Fruit fly (Drosophila melanogaster) whole organism, embryonic: ENCODE measurements around the gene heix.

Source experiments
- Atf-2 ChIP-seq: fragments of 200-800 bp; sonication (Bioruptor generic); optimal IDR thresholded peaks from 2 replicates; lab custom pipeline; 2016; ENCODE audit warnings: missing biosample characterization, missing genetic modification characterization
- BEAF-32 ChIP-seq: fragments of 200-800 bp; sonication (Bioruptor generic); optimal IDR thresholded peaks from 3 replicates; lab custom pipeline; 2017; ENCODE audit warnings: missing biosample characterization, missing genetic modification characterization, mild to moderate bottlenecking, moderate library complexity, missing genetic modification reagents
- CG10209 ChIP-seq: fragments of 200-800 bp; sonication (Bioruptor generic); optimal IDR thresholded peaks from 3 replicates; lab custom pipeline; 2017; ENCODE audit warnings: missing biosample characterization, mild to moderate bottlenecking, missing genetic modification characterization, missing genetic modification reagents
- CG10543 ChIP-seq: fragments of 200-800 bp; sonication (Bioruptor generic); optimal IDR thresholded peaks from 3 replicates; lab custom pipeline; 2017; ENCODE audit warnings: missing biosample characterization, mild to moderate bottlenecking, missing genetic modification characterization, moderate library complexity
- CG11398 ChIP-seq: fragments of 200-800 bp; sonication (Bioruptor generic); optimal IDR thresholded peaks from 2 replicates; lab custom pipeline; 2016; ENCODE audit warnings: missing biosample characterization, missing genetic modification characterization
- CG11696 ChIP-seq: fragments of 200-800 bp; sonication (Bioruptor generic); IDR thresholded peaks from 2 replicates; pipeline ENCODE4 v1.3.6; 2022; ENCODE audit warnings: missing biosample characterization, missing genetic modification characterization
- CG12659 ChIP-seq: fragments of 200-800 bp; sonication (Bioruptor generic); optimal IDR thresholded peaks from 3 replicates; lab custom pipeline; 2017; ENCODE audit warnings: mild to moderate bottlenecking, missing biosample characterization, missing genetic modification reagents, missing genetic modification characterization
- CG13123 ChIP-seq: fragments of 200-800 bp; sonication (Bioruptor generic); optimal IDR thresholded peaks from 2 replicates; lab custom pipeline; 2016; ENCODE audit warnings: missing biosample characterization, missing genetic modification characterization
- CG15011 ChIP-seq: fragments of 200-800 bp; sonication (Bioruptor generic); optimal IDR thresholded peaks from 3 replicates; lab custom pipeline; 2018; ENCODE audit warnings: missing biosample characterization, mild to moderate bottlenecking, missing genetic modification characterization
- CG15696 ChIP-seq: fragments of 200-800 bp; sonication (Bioruptor generic); optimal IDR thresholded peaks from 2 replicates; lab custom pipeline; 2019; ENCODE audit warnings: missing biosample characterization, mild to moderate bottlenecking, missing genetic modification characterization, moderate library complexity
- CG16813 ChIP-seq: fragments of 200-800 bp; sonication (Bioruptor generic); IDR thresholded peaks from 3 replicates; pipeline ENCODE4 v1.3.6; 2022; ENCODE audit warnings: missing biosample characterization, missing genetic modification characterization; ENCODE audit not compliant: partially characterized antibody
- CG17328 ChIP-seq: fragments of 200-800 bp; sonication (Bioruptor generic); IDR thresholded peaks from 2 replicates; pipeline ENCODE4 v1.3.6; 2022; ENCODE audit warnings: missing biosample characterization, missing genetic modification characterization
- CG18619 ChIP-seq: fragments of 200-800 bp; sonication (Bioruptor generic); optimal IDR thresholded peaks from 3 replicates; lab custom pipeline; 2017; ENCODE audit warnings: missing biosample characterization, mild to moderate bottlenecking, missing genetic modification characterization
- CG30403 ChIP-seq: fragments of 200-800 bp; sonication (Bioruptor generic); optimal IDR thresholded peaks from 3 replicates; lab custom pipeline; 2016; ENCODE audit warnings: missing biosample characterization, missing genetic modification characterization
- CG3065 ChIP-seq: fragments of 200-800 bp; sonication (Bioruptor generic); optimal IDR thresholded peaks from 2 replicates; lab custom pipeline; 2016; ENCODE audit warnings: missing biosample characterization, missing genetic modification characterization
- CG4730 ChIP-seq: fragments of 200-800 bp; sonication (Bioruptor generic); IDR thresholded peaks from 2 replicates; pipeline ENCODE4 v1.3.6; 2022; ENCODE audit warnings: missing biosample characterization, missing genetic modification characterization
- CG6854 ChIP-seq: fragments of 200-800 bp; sonication (Bioruptor generic); optimal IDR thresholded peaks from 3 replicates; lab custom pipeline; 2017; ENCODE audit warnings: missing biosample characterization, mild to moderate bottlenecking, missing genetic modification characterization
- CG8290 ChIP-seq, 3 experiments: fragments of 200-800 bp; sonication (Bioruptor generic); optimal IDR thresholded peaks; 2 replicates each; lab custom pipeline; 2016 to 2019; ENCODE audit warnings: missing biosample characterization in 3 of 3, missing genetic modification characterization in 3 of 3, mild to moderate bottlenecking in 2 of 3, moderate library complexity in 1 of 3
- Doc2 ChIP-seq: fragments of 200-800 bp; sonication (Bioruptor generic); IDR thresholded peaks from 2 replicates; pipeline ENCODE4 v1.3.6; 2022; ENCODE audit warnings: missing biosample characterization, missing genetic modification characterization
- Hey ChIP-seq: fragments of 200-800 bp; sonication (Bioruptor generic); optimal IDR thresholded peaks from 3 replicates; lab custom pipeline; 2018; ENCODE audit warnings: missing biosample characterization, mild to moderate bottlenecking, missing genetic modification characterization
- Neu2 ChIP-seq: fragments of 200-800 bp; sonication (Bioruptor generic); optimal IDR thresholded peaks from 3 replicates; lab custom pipeline; 2016; ENCODE audit warnings: missing biosample characterization, missing genetic modification characterization, borderline replicate concordance
- Ravus ChIP-seq: fragments of 200-800 bp; sonication (Bioruptor generic); IDR thresholded peaks from 2 replicates; pipeline ENCODE4 v1.3.6; 2022; ENCODE audit warnings: missing biosample characterization, missing genetic modification characterization
- Rfx ChIP-seq: fragments of 200-800 bp; sonication (Bioruptor generic); IDR thresholded peaks from 2 replicates; pipeline ENCODE4 v1.3.6; 2022; ENCODE audit warnings: missing biosample characterization, missing genetic modification characterization
- Sox102F ChIP-seq: fragments of 200-800 bp; sonication (Bioruptor generic); optimal IDR thresholded peaks from 2 replicates; lab custom pipeline; 2018; ENCODE audit warnings: missing biosample characterization, mild to moderate bottlenecking, missing genetic modification characterization, moderate library complexity
- Ssrp ChIP-seq: fragments of 200-800 bp; sonication (Bioruptor generic); optimal IDR thresholded peaks from 2 replicates; lab custom pipeline; 2018; ENCODE audit warnings: missing biosample characterization, mild to moderate bottlenecking, missing genetic modification characterization, moderate library complexity
- bigmax ChIP-seq: fragments of 200-800 bp; sonication (Bioruptor generic); optimal IDR thresholded peaks from 2 replicates; lab custom pipeline; 2018; ENCODE audit warnings: missing biosample characterization, mild to moderate bottlenecking, missing genetic modification characterization
- bsh ChIP-seq, 2 experiments: fragments of 200-800 bp; sonication (Bioruptor generic); optimal IDR thresholded peaks; 2 replicates each; lab custom pipeline; 2017 to 2018; ENCODE audit warnings: mild to moderate bottlenecking in 2 of 2, missing biosample characterization in 2 of 2, missing genetic modification characterization in 2 of 2, moderate library complexity in 1 of 2
- chn ChIP-seq: fragments of 200-800 bp; sonication (Bioruptor generic); optimal IDR thresholded peaks from 2 replicates; lab custom pipeline; 2016; ENCODE audit warnings: missing biosample characterization, missing genetic modification characterization
- crc ChIP-seq: fragments of 200-800 bp; sonication (Bioruptor generic); optimal IDR thresholded peaks from 2 replicates; lab custom pipeline; 2016; ENCODE audit warnings: missing biosample characterization, missing genetic modification characterization
- dm ChIP-seq: fragments of 200-800 bp; sonication (Bioruptor generic); optimal IDR thresholded peaks from 3 replicates; lab custom pipeline; 2016; ENCODE audit warnings: missing biosample characterization, missing genetic modification characterization
- fd102C ChIP-seq: fragments of 200-800 bp; sonication (Bioruptor generic); optimal IDR thresholded peaks from 2 replicates; lab custom pipeline; 2018; ENCODE audit warnings: missing biosample characterization, mild to moderate bottlenecking, missing genetic modification characterization, moderate library complexity
- fd3F ChIP-seq: fragments of 200-800 bp; sonication (Bioruptor generic); optimal IDR thresholded peaks from 2 replicates; lab custom pipeline; 2018; ENCODE audit warnings: missing biosample characterization, mild to moderate bottlenecking, missing genetic modification characterization, moderate library complexity
- fru ChIP-seq: fragments of >200 bp; optimal IDR thresholded peaks from 2 replicates; lab custom pipeline; 2017
- gsb-n ChIP-seq: fragments of 200-800 bp; sonication (Bioruptor generic); optimal IDR thresholded peaks from 3 replicates; lab custom pipeline; 2018; ENCODE audit warnings: missing biosample characterization, mild to moderate bottlenecking, missing genetic modification characterization
- gt ChIP-seq: fragments of 200-800 bp; sonication (Bioruptor generic); IDR thresholded peaks from 2 replicates; pipeline ENCODE4 v1.3.6; 2022; ENCODE audit warnings: missing biosample characterization, missing genetic modification characterization
- hkb ChIP-seq, 2 experiments: fragments of 200-800 bp in 1 of 2; fragments of >200 bp in 1 of 2; sonication (Bioruptor generic) in 1 of 2; IDR thresholded peaks in 1 of 2; optimal IDR thresholded peaks in 1 of 2; 2 replicates each; pipeline versions ENCODE4 v1.3.6 to Lab custom; 2017 to 2022; ENCODE audit warnings: missing biosample characterization in 1 of 2, missing genetic modification characterization in 1 of 2
- hth ChIP-seq: fragments of >200 bp; optimal IDR thresholded peaks from 2 replicates; lab custom pipeline; 2017; ENCODE audit warnings: inconsistent platforms
- insv ChIP-seq, 2 experiments: fragments of 200-800 bp; sonication (Bioruptor generic); optimal IDR thresholded peaks; 3 replicates each; lab custom pipeline; 2016 to 2018; ENCODE audit warnings: missing biosample characterization in 2 of 2, missing genetic modification characterization in 2 of 2
- jumu ChIP-seq: fragments of 200-800 bp; sonication (Bioruptor generic); optimal IDR thresholded peaks from 3 replicates; lab custom pipeline; 2016; ENCODE audit warnings: missing biosample characterization, missing genetic modification characterization
- lbe ChIP-seq: fragments of 200-800 bp; sonication (Bioruptor generic); optimal IDR thresholded peaks from 2 replicates; lab custom pipeline; 2016; ENCODE audit warnings: missing biosample characterization, mild to moderate bottlenecking, missing genetic modification characterization
- lilli ChIP-seq: fragments of 200-800 bp; sonication (Bioruptor generic); optimal IDR thresholded peaks from 3 replicates; lab custom pipeline; 2016; ENCODE audit warnings: missing biosample characterization, missing genetic modification characterization
- mirr ChIP-seq: fragments of 200-800 bp; sonication (Bioruptor generic); optimal IDR thresholded peaks from 3 replicates; lab custom pipeline; 2018; ENCODE audit warnings: missing biosample characterization, mild to moderate bottlenecking, missing genetic modification characterization
- salm ChIP-seq: fragments of 200-800 bp; sonication (Bioruptor generic); optimal IDR thresholded peaks from 2 replicates; lab custom pipeline; 2018; ENCODE audit warnings: missing biosample characterization, mild to moderate bottlenecking, missing genetic modification characterization
- slbo ChIP-seq: fragments of 200-800 bp; sonication (Bioruptor generic); IDR thresholded peaks from 2 replicates; pipeline ENCODE4 v1.3.6; 2022; ENCODE audit warnings: missing biosample characterization, missing genetic modification characterization
- so ChIP-seq: fragments of 200-800 bp; sonication (Bioruptor generic); IDR thresholded peaks from 3 replicates; pipeline ENCODE4 v1.3.6; 2022; ENCODE audit warnings: missing biosample characterization, missing genetic modification characterization
- sr ChIP-seq: fragments of 200-800 bp; sonication (Bioruptor generic); IDR thresholded peaks from 3 replicates; pipeline ENCODE4 v1.3.6; 2022; ENCODE audit warnings: missing biosample characterization, missing genetic modification characterization
- trh ChIP-seq: fragments of 200-800 bp; sonication (Bioruptor generic); optimal IDR thresholded peaks from 2 replicates; lab custom pipeline; 2016; ENCODE audit warnings: missing biosample characterization, missing genetic modification characterization
- unc-4 ChIP-seq: fragments of 200-800 bp; sonication (Bioruptor generic); IDR thresholded peaks from 2 replicates; pipeline ENCODE4 v1.3.6; 2022; ENCODE audit warnings: missing biosample characterization, missing genetic modification characterization; ENCODE audit not compliant: partially characterized antibody

heix gene

DNA sequence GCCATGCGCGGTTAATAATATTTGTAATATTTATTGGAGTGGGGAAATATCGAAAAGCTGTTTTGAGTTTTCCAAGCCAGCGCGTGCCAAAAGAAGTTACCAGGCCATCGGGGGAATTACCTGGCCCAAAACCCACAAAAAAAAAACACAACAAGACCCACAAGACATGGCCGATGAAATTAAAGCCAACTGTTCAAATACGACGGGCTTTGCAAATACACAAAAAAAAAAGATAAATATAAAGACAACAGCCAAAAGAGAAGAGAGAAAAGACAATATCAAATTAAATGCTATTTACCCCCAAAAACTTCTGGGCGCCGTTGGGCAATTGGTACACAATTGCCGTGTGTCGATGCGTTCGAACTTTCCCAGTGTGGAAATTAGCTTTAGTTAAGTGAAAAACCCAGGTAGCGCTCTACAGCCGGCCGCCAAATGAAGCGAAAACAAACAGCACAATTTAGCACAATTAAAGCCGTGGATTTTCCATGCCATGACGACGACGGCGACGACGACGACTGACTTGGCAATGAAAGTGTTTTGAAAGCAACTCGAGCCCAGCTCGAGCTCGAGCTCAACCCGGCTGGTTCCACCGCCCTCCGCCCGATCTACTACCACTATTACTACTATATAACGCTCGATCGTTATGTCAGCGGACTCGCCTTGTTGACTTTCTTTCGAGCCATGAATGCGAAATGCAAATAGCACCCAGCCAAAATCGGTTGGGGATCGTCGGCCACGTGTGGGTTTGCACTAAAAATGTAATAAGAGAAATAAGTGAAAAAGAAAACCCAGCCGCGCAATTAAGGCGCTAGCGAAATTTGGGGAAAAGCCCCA, 18.3 kb upstream of the heix start (continued):
- TF ChIP-seq Rfx (GFP tag; lab: Robert Waterston, UW) (peak; percentile 55; the same call in 1 of the 2 replicates), so (peak; percentile 54; the same call in 2 of the 3 replicates), bsh (GFP tag; optimal IDR thresholded peaks at IDR 0.05; lab: Kevin White, UChicago) (peak in 1 of 2 experiments; percentile 52), CG8290 (GFP tag; optimal IDR thresholded peaks at IDR 0.05; lab: Kevin White, UChicago) (no peak), CG8290 (tag; optimal IDR thresholded peaks at IDR 0.05; lab: Kevin White, UChicago) (peak in 1 of 2 experiments; percentile 35), Atf-2 (no peak), CG10209 (GFP tag; lab: Kevin White, UChicago) (peak; percentile 20), Sox102F (GFP tag; lab: Kevin White, UChicago) (no peak), slbo (GFP tag; lab: Robert Waterston, UW) (0 out of 2 replicates have a peak, but pooled peaks have one; percentile 8), dm (GFP tag; lab: Kevin White, UChicago) (no peak), jumu (GFP tag; lab: Kevin White, UChicago) (no peak), hth (lab: Kevin White, UChicago) (no peak), BEAF-32 (GFP tag; lab: Kevin White, UChicago) (no peak), fru (lab: Kevin White, UChicago) (no peak), trh (GFP tag; lab: Kevin White, UChicago) (no peak), gsb-n (tag; lab: Kevin White, UChicago) (peak; percentile 40), CG30403 (GFP tag; lab: Kevin White, UChicago) (no peak), CG17328 (GFP tag; lab: Robert Waterston, UW) (no peak), unc-4 (no peak), bigmax (GFP tag; lab: Kevin White, UChicago) (no peak), Ssrp (no peak), CG12659 (GFP tag; lab: Kevin White, UChicago) (peak; percentile 51), fd3F (GFP tag; lab: Kevin White, UChicago) (peak; percentile 46), chn (GFP tag; lab: Kevin White, UChicago) (no peak), Ravus (no peak), fd102C (GFP tag; lab: Kevin White, UChicago) (no peak), crc (GFP tag; lab: Kevin White, UChicago) (peak; percentile 55), Hey (tag; lab: Kevin White, UChicago) (peak; percentile 0), salm (tag; lab: Kevin White, UChicago) (peak; percentile 19), CG18619 (GFP tag; lab: Kevin White, UChicago) (peak; percentile 40), Neu2 (GFP tag; lab: Kevin White, UChicago) (no peak), CG3065 (no peak), sr (GFP tag; lab: Robert Waterston, UW) (peak; percentile 16; the same call in 1 of the 3 replicates), CG15696 (no peak), CG13123 (GFP tag; lab: Kevin White, UChicago) (no peak), lilli (GFP tag; lab: Kevin White, UChicago) (no peak), mirr (no peak), CG11398 (GFP tag; lab: Kevin White, UChicago) (peak; percentile 47), lbe (no peak), CG10543 (GFP tag; lab: Kevin White, UChicago) (peak; percentile 79), Doc2 (GFP tag; lab: Robert Waterston, UW) (no peak), insv (GFP tag; optimal IDR thresholded peaks at IDR 0.05; lab: Kevin White, UChicago) (peak in 1 of 2 experiments; percentile 40), CG11696 (GFP tag; lab: Robert Waterston, UW) (peak; percentile 56; the same call in 1 of the 2 replicates), CG6854 (GFP tag; lab: Kevin White, UChicago) (no peak), hkb (optimal IDR thresholded peaks at IDR 0.05; lab: Kevin White, UChicago) (no peak), hkb (GFP tag; IDR thresholded peaks at IDR 0.05; lab: Robert Waterston, UW) (peak; percentile 57), CG16813 (GFP tag; lab: Robert Waterston, UW) (no peak), CG15011 (GFP tag; lab: Kevin White, UChicago) (peak; percentile 40), CG4730 (GFP tag; lab: Robert Waterston, UW) (no peak), gt (GFP tag; lab: Robert Waterston, UW) (no peak)
